Fruit fly (Drosophila melanogaster) whole organism, embryonic: ENCODE results near the gene CG7362.

Experiments used
- Abd-B ChIP-seq: fragments of 200-800 bp; sonication (Bioruptor generic); optimal IDR thresholded peaks from 2 replicates; lab custom pipeline; 2018; ENCODE audit warnings: missing biosample characterization, mild to moderate bottlenecking, missing genetic modification characterization, moderate library complexity
- BEAF-32 ChIP-seq: fragments of 200-800 bp; sonication (Bioruptor generic); optimal IDR thresholded peaks from 3 replicates; lab custom pipeline; 2017; ENCODE audit warnings: missing biosample characterization, missing genetic modification characterization, mild to moderate bottlenecking, moderate library complexity, missing genetic modification reagents
- CG10565 ChIP-seq: fragments of 200-800 bp; sonication (Bioruptor generic); optimal IDR thresholded peaks from 3 replicates; lab custom pipeline; 2016; ENCODE audit warnings: missing biosample characterization, mild to moderate bottlenecking, missing genetic modification characterization
- CG11247 ChIP-seq: fragments of 200-800 bp; sonication (Bioruptor generic); IDR thresholded peaks from 2 replicates; pipeline ENCODE4 v1.3.6; 2022; ENCODE audit warnings: missing biosample characterization, missing genetic modification characterization
- CG12659 ChIP-seq: fragments of 200-800 bp; sonication (Bioruptor generic); optimal IDR thresholded peaks from 3 replicates; lab custom pipeline; 2017; ENCODE audit warnings: mild to moderate bottlenecking, missing biosample characterization, missing genetic modification reagents, missing genetic modification characterization
- CG15073 ChIP-seq: fragments of 200-800 bp; sonication (Bioruptor generic); optimal IDR thresholded peaks from 2 replicates; lab custom pipeline; 2016; ENCODE audit warnings: missing biosample characterization, missing genetic modification characterization
- CG16863 ChIP-seq: fragments of 200-800 bp; sonication (Bioruptor generic); optimal IDR thresholded peaks from 3 replicates; lab custom pipeline; 2016; ENCODE audit warnings: missing biosample characterization, missing genetic modification characterization
- CG33213 ChIP-seq: fragments of 200-800 bp; sonication (Bioruptor generic); optimal IDR thresholded peaks from 3 replicates; lab custom pipeline; 2016; ENCODE audit warnings: missing biosample characterization, missing genetic modification characterization
- CG34224 ChIP-seq: fragments of 200-800 bp; sonication (Bioruptor generic); IDR thresholded peaks from 3 replicates; pipeline ENCODE4 v1.3.6; 2022; ENCODE audit warnings: missing biosample characterization, missing genetic modification characterization; ENCODE audit not compliant: partially characterized antibody
- CG3838 ChIP-seq: fragments of 200-800 bp; sonication (Bioruptor generic); optimal IDR thresholded peaks from 3 replicates; lab custom pipeline; 2016; ENCODE audit warnings: missing biosample characterization, missing genetic modification characterization
- CG6791 ChIP-seq: fragments of 200-800 bp; sonication (Bioruptor generic); IDR thresholded peaks from 3 replicates; pipeline ENCODE4 v1.3.6; 2022; ENCODE audit warnings: missing biosample characterization, missing genetic modification characterization; ENCODE audit not compliant: partially characterized antibody
- CG7271 ChIP-seq: fragments of 200-800 bp; sonication (Bioruptor generic); optimal IDR thresholded peaks from 2 replicates; lab custom pipeline; 2018; ENCODE audit warnings: missing biosample characterization, mild to moderate bottlenecking, missing genetic modification characterization, moderate library complexity
- CG8765 ChIP-seq: fragments of 200-800 bp; sonication (Bioruptor generic); IDR thresholded peaks from 2 replicates; pipeline ENCODE4 v1.3.6; 2022; ENCODE audit warnings: missing biosample characterization, missing genetic modification characterization
- CG9215 ChIP-seq: fragments of 200-800 bp; sonication (Bioruptor generic); IDR thresholded peaks from 2 replicates; pipeline ENCODE4 v1.3.6; 2022; ENCODE audit warnings: missing biosample characterization, missing genetic modification characterization
- Fer3 ChIP-seq: fragments of 200-800 bp; sonication (Bioruptor generic); optimal IDR thresholded peaks from 2 replicates; lab custom pipeline; 2018; ENCODE audit warnings: missing biosample characterization, mild to moderate bottlenecking, missing genetic modification characterization, moderate library complexity
- HLH54F ChIP-seq: fragments of 200-800 bp; sonication (Bioruptor generic); optimal IDR thresholded peaks from 3 replicates; lab custom pipeline; 2016; ENCODE audit warnings: missing biosample characterization, missing genetic modification characterization
- HmgZ ChIP-seq: fragments of 200-800 bp; sonication (Bioruptor generic); optimal IDR thresholded peaks from 2 replicates; lab custom pipeline; 2018; ENCODE audit warnings: missing biosample characterization, mild to moderate bottlenecking, missing genetic modification characterization
- Hr51 ChIP-seq, 2 experiments: fragments of 200-800 bp; sonication (Bioruptor generic); optimal IDR thresholded peaks; 2 replicates in 1 of 2; 3 replicates in 1 of 2; lab custom pipeline; 2016 to 2018; ENCODE audit warnings: missing biosample characterization in 2 of 2, missing genetic modification characterization in 2 of 2, mild to moderate bottlenecking in 1 of 2, moderate library complexity in 1 of 2
- NC2β ChIP-seq: fragments of 200-800 bp; sonication (Bioruptor generic); optimal IDR thresholded peaks from 2 replicates; lab custom pipeline; 2016; ENCODE audit warnings: missing biosample characterization, missing genetic modification characterization
- Ssrp ChIP-seq: fragments of 200-800 bp; sonication (Bioruptor generic); optimal IDR thresholded peaks from 2 replicates; lab custom pipeline; 2018; ENCODE audit warnings: missing biosample characterization, mild to moderate bottlenecking, missing genetic modification characterization, moderate library complexity
- Vsx1 ChIP-seq: fragments of 200-800 bp; sonication (Bioruptor generic); optimal IDR thresholded peaks from 2 replicates; lab custom pipeline; 2017; ENCODE audit warnings: missing biosample characterization, mild to moderate bottlenecking, missing genetic modification characterization, missing genetic modification reagents
- Xbp1 ChIP-seq: fragments of 200-800 bp; sonication (Bioruptor generic); optimal IDR thresholded peaks from 3 replicates; lab custom pipeline; 2016; ENCODE audit warnings: missing biosample characterization, mild to moderate bottlenecking, missing genetic modification characterization
- al ChIP-seq: fragments of 200-800 bp; sonication (Bioruptor generic); IDR thresholded peaks from 2 replicates; pipeline ENCODE4 v1.3.6; 2022; ENCODE audit warnings: missing biosample characterization, missing genetic modification characterization
- bab2 ChIP-seq: fragments of 200-800 bp; sonication (Bioruptor generic); optimal IDR thresholded peaks from 2 replicates; lab custom pipeline; 2016; ENCODE audit warnings: missing biosample characterization, missing genetic modification characterization
- cato ChIP-seq: fragments of 200-800 bp; sonication (Bioruptor generic); optimal IDR thresholded peaks from 2 replicates; lab custom pipeline; 2016; ENCODE audit warnings: missing biosample characterization, missing genetic modification characterization, borderline replicate concordance
- caup ChIP-seq: fragments of 200-800 bp; sonication (Bioruptor generic); optimal IDR thresholded peaks from 3 replicates; lab custom pipeline; 2017; ENCODE audit warnings: missing biosample characterization, mild to moderate bottlenecking, missing genetic modification characterization, moderate library complexity; ENCODE audit not compliant: severe bottlenecking
- da ChIP-seq: fragments of 200-800 bp; sonication (Bioruptor generic); optimal IDR thresholded peaks from 2 replicates; lab custom pipeline; 2016; ENCODE audit warnings: missing biosample characterization, missing genetic modification characterization
- danr ChIP-seq: fragments of 200-800 bp; sonication (Bioruptor generic); IDR thresholded peaks from 2 replicates; pipeline ENCODE4 v1.3.6; 2022; ENCODE audit warnings: missing biosample characterization, missing genetic modification characterization
- dmrt11E ChIP-seq: fragments of 200-800 bp; sonication (Bioruptor generic); optimal IDR thresholded peaks from 3 replicates; lab custom pipeline; 2018; ENCODE audit warnings: missing biosample characterization, mild to moderate bottlenecking, missing genetic modification characterization, moderate library complexity
- eve ChIP-seq, 2 experiments: fragments of >200 bp; optimal IDR thresholded peaks; 2 replicates each; lab custom pipeline; 2017; ENCODE audit warnings: missing biosample characterization in 2 of 2, missing genetic modification characterization in 2 of 2
- exex ChIP-seq: fragments of 200-800 bp; sonication (Bioruptor generic); optimal IDR thresholded peaks from 4 replicates; lab custom pipeline; 2018; ENCODE audit warnings: missing biosample characterization, mild to moderate bottlenecking, missing genetic modification characterization, moderate library complexity
- ftz-f1 ChIP-seq: fragments of 200-800 bp; sonication (Bioruptor generic); optimal IDR thresholded peaks from 2 replicates; lab custom pipeline; 2016; ENCODE audit warnings: missing biosample characterization, missing genetic modification characterization
- hb ChIP-seq: fragments of 200-800 bp; sonication (Bioruptor generic); IDR thresholded peaks from 3 replicates; pipeline ENCODE4 v1.3.6; 2022; ENCODE audit warnings: missing biosample characterization, missing genetic modification characterization; ENCODE audit not compliant: partially characterized antibody
- lov ChIP-seq, 2 experiments: fragments of 200-800 bp in 1 of 2; fragments of >200 bp in 1 of 2; sonication (Bioruptor generic) in 1 of 2; IDR thresholded peaks in 1 of 2; optimal IDR thresholded peaks in 1 of 2; 2 replicates in 1 of 2; 3 replicates in 1 of 2; pipeline versions ENCODE4 v1.3.6 to Lab custom; 2017 to 2022; ENCODE audit warnings: missing biosample characterization in 1 of 2, missing genetic modification characterization in 1 of 2
- onecut ChIP-seq: fragments of 200-800 bp; sonication (Bioruptor generic); IDR thresholded peaks from 2 replicates; pipeline ENCODE4 v1.3.6; 2022; ENCODE audit warnings: missing biosample characterization, missing genetic modification characterization
- pb ChIP-seq: fragments of 200-800 bp; sonication (Bioruptor generic); optimal IDR thresholded peaks from 3 replicates; lab custom pipeline; 2016; ENCODE audit warnings: missing biosample characterization, missing genetic modification characterization
- pita ChIP-seq: fragments of 200-800 bp; sonication (Bioruptor generic); optimal IDR thresholded peaks from 2 replicates; lab custom pipeline; 2017; ENCODE audit warnings: missing biosample characterization, mild to moderate bottlenecking, missing genetic modification characterization
- pros ChIP-seq: fragments of 200-800 bp; sonication (Bioruptor generic); optimal IDR thresholded peaks from 3 replicates; lab custom pipeline; 2019; ENCODE audit warnings: missing biosample characterization, mild to moderate bottlenecking, missing genetic modification characterization, moderate library complexity
- ro ChIP-seq: fragments of 200-800 bp; sonication (Bioruptor generic); IDR thresholded peaks from 2 replicates; pipeline ENCODE4 v1.3.6; 2022; ENCODE audit warnings: missing biosample characterization, missing genetic modification characterization
- sens-2 ChIP-seq: fragments of 200-800 bp; sonication (Bioruptor generic); IDR thresholded peaks from 2 replicates; pipeline ENCODE4 v1.3.6; 2022; ENCODE audit warnings: missing biosample characterization, missing genetic modification characterization
- seq ChIP-seq: fragments of 200-800 bp; sonication (Bioruptor generic); IDR thresholded peaks from 2 replicates; pipeline ENCODE4 v1.3.6; 2022; ENCODE audit warnings: missing biosample characterization, missing genetic modification characterization
- slou ChIP-seq: fragments of 200-800 bp; sonication (Bioruptor generic); optimal IDR thresholded peaks from 3 replicates; lab custom pipeline; 2016; ENCODE audit warnings: missing biosample characterization, missing genetic modification characterization
- sr ChIP-seq: fragments of 200-800 bp; sonication (Bioruptor generic); IDR thresholded peaks from 3 replicates; pipeline ENCODE4 v1.3.6; 2022; ENCODE audit warnings: missing biosample characterization, missing genetic modification characterization
- tap ChIP-seq: fragments of 200-800 bp; optimal IDR thresholded peaks from 3 replicates; lab custom pipeline; 2019; ENCODE audit warnings: missing biosample characterization, mild to moderate bottlenecking, missing genetic modification characterization, moderate library complexity
- tup ChIP-seq: fragments of 200-800 bp; sonication (Bioruptor generic); optimal IDR thresholded peaks from 2 replicates; lab custom pipeline; 2016; ENCODE audit warnings: missing biosample characterization, mild to moderate bottlenecking, missing genetic modification characterization, moderate library complexity
- wor ChIP-seq: fragments of 200-800 bp; sonication (Bioruptor generic); IDR thresholded peaks from 2 replicates; pipeline ENCODE4 v1.3.6; 2022; ENCODE audit warnings: missing biosample characterization, missing genetic modification characterization
- z ChIP-seq: fragments of 200-800 bp; sonication (Bioruptor generic); IDR thresholded peaks from 3 replicates; pipeline ENCODE4 v1.3.6; 2022; ENCODE audit warnings: missing biosample characterization, missing genetic modification characterization

Gene CG7362

DNA sequence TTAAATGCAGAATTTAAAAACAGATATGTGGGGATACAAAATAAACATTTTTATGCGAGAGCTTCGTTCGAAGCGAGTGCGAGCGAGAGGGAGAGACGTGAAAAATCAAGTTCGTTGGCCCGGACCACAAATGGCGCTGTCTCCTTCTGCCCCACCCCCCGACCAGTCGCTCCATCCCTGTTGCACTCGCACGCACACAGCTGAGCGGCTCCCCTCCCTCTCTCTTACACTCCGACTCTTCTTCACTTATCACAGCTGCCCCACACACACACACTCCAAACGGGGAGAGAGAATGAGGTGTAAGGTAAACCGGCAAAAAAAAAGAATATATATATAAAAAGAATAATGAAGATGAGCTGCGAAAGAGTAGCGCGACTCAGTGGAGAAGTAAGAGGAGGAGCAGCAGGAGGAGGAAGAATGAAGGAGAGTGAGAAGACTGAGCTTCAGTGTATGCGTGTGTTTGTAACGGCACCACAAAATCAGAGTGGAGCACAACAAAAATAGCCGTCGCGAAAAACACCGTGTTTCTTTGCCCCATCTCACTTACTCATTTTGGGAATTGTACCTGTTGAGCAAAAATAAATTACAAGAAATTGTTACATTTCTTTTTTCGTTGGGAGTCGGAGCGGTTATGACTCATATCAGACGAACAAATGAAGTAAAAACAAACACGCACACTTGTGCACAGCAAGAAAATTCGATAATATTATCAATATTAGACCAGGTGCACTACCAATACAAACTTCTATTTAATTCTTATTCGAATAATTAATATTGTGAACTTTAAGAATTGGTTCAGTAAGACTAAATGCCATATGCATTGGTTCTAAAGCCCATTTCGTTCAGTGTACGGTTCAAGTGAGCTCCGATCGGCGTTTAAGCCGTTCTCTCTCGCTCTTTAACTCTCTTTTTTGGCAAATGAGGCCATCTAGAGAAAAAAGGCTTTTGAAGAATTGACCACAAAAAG lies 16.1 kb downstream of the CG7362 start (continued):
- TF ChIP-seq danr (GFP tag; lab: Robert Waterston, UW) (peak; percentile 88), da (peak; percentile 61), CG3838 (GFP tag; lab: Kevin White, UChicago) (peak; percentile 87), Xbp1 (GFP tag; lab: Kevin White, UChicago) (peak; percentile 95), sr (GFP tag; lab: Robert Waterston, UW) (peak; percentile 86; the same call in 2 of the 3 replicates), dmrt11E (tag; lab: Kevin White, UChicago) (peak; percentile 94), al (peak; percentile 92), eve (GFP tag; optimal IDR thresholded peaks at IDR 0.05; lab: Kevin White, UChicago) (peak in 1 of 2 experiments; percentile 97), CG34224 (GFP tag; lab: Robert Waterston, UW) (peak; percentile 25; the same call in 2 of the 3 replicates), lov (optimal IDR thresholded peaks at IDR 0.05; lab: Kevin White, UChicago) (no peak), lov (GFP tag; IDR thresholded peaks at IDR 0.05; lab: Robert Waterston, UW) (peak; percentile 93), BEAF-32 (GFP tag; lab: Kevin White, UChicago) (no peak), CG33213 (peak; percentile 94), exex (tag; lab: Kevin White, UChicago) (no peak), CG10565 (peak; percentile 84), caup (GFP tag; lab: Kevin White, UChicago) (peak; percentile 92), CG11247 (GFP tag; lab: Robert Waterston, UW) (peak; percentile 94), pb (GFP tag; lab: Kevin White, UChicago) (peak; percentile 83), slou (peak; percentile 82), CG9215 (GFP tag; lab: Robert Waterston, UW) (peak; percentile 90), Abd-B (GFP tag; lab: Kevin White, UChicago) (peak; percentile 93), cato (GFP tag; lab: Kevin White, UChicago) (peak; percentile 76), CG16863 (GFP tag; lab: Kevin White, UChicago) (peak; percentile 92), pita (GFP tag; lab: Kevin White, UChicago) (no peak), Vsx1 (GFP tag; lab: Kevin White, UChicago) (peak; percentile 84), Fer3 (tag; lab: Kevin White, UChicago) (peak; percentile 94), bab2 (GFP tag; lab: Kevin White, UChicago) (peak; percentile 92), Hr51 (GFP tag; optimal IDR thresholded peaks at IDR 0.05; lab: Kevin White, UChicago) (peak; percentile 92 to 94), ro (GFP tag; lab: Robert Waterston, UW) (peak; percentile 77), CG12659 (GFP tag; lab: Kevin White, UChicago) (peak; percentile 95), z (peak; percentile 60; the same call in 2 of the 3 replicates), onecut (GFP tag; lab: Robert Waterston, UW) (peak; percentile 89), CG15073 (GFP tag; lab: Kevin White, UChicago) (peak; percentile 77), CG8765 (peak; percentile 83), tap (tag; lab: Kevin White, UChicago) (peak; percentile 91), pros (peak; percentile 38), HLH54F (GFP tag; lab: Kevin White, UChicago) (peak; percentile 91), sens-2 (GFP tag; lab: Robert Waterston, UW) (peak; percentile 91), ftz-f1 (GFP tag; lab: Kevin White, UChicago) (peak; percentile 37), tup (GFP tag; lab: Kevin White, UChicago) (peak; percentile 76), NC2β (peak; percentile 90), CG6791 (GFP tag; lab: Robert Waterston, UW) (no peak), Ssrp (tag; lab: Kevin White, UChicago) (peak; percentile 96), seq (GFP tag; lab: Robert Waterston, UW) (peak; percentile 93), HmgZ (peak; percentile 94), wor (GFP tag; lab: Robert Waterston, UW) (peak; percentile 87), CG7271 (tag; lab: Kevin White, UChicago) (peak; percentile 75), hb (GFP tag; lab: Robert Waterston, UW) (no peak)
